Fruit fly (Drosophila melanogaster) S2 (cell line): ENCODE results near the gene app.

Experiments
- CG8478 ChIP-seq: fragments of >200 bp; optimal IDR thresholded peaks from 2 replicates; lab custom pipeline; 2018
- CTCF ChIP-seq, 2 experiments: fragments of >200 bp; optimal IDR thresholded peaks; 2 replicates each; lab custom pipeline; 2018

Gene app

DNA sequence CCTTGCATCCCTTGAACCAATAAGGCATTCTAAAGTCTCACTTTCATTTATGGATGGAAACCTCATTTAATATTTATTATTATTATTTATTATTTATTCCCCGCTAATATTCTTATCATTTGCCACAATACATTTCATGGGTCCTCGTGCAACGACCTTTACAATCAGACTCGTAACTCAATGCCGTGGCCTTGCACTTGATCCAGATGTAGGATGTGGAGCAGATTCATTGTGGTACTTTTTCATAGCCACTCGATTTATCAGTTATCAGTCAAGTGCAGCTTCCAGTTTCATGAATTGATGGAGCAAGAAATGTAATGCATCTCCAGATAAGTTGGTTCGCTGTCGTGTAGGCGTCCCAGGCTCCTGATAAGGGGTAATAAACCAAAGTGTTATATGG, 81.3 kb downstream of the app start:
- TF ChIP-seq CG8478 (no peak), CTCF (optimal IDR thresholded peaks at IDR 0.05; lab: Kevin White, UChicago) (no peak)

DNA sequence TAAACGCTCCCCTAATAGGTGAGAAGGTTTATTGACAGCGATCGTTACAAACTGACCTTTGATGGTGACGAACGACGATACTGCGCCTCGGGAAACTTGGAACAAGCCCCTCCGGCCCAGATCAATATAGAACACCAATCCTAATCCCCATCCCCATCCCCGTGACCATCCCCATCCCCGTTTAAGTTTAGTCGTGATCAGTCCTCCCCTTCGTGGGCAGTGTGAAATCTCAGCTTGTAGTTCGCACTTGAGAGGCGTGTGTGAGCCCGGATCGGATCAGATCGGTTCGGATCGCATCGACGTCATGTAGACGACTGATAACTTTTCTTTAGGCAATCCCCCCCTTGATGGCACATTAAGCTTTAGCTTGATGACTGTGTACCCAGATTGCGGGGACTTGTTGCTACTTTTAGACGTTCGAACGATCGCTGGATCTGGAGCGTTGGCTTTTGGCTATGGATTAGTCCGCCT, 82.0 kb downstream of the app start, which contains the start of gene Miox:
Gene Miox, plus strand, starts transcription at position 421 of the 471 bp plus-strand sequence.
- no peak for TF ChIP-seq CTCF (optimal IDR thresholded peaks at IDR 0.05; lab: Kevin White, UChicago)
- no peak for TF ChIP-seq CG8478

DNA sequence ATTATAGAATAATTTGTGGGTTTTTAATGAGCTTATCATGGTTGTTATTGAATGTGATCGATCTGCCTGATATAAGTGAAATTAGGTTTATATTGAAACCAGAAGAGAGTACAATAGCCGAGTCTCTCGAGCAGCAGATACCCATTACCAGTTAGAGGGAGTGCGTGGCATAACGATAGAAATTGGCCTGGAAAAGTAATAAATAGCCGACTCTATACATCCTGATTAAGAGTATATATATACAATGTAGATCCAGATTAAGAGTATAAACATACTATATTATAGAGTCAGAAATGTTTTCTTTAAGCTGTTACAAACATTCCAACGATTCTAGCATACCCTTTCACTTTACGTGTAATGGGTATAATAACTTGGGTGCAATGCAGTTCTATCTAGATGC, 82.7 kb downstream of the app start:
- TF ChIP-seq CTCF (optimal IDR thresholded peaks at IDR 0.05; lab: Kevin White, UChicago) (no peak), CG8478 (no peak)

DNA sequence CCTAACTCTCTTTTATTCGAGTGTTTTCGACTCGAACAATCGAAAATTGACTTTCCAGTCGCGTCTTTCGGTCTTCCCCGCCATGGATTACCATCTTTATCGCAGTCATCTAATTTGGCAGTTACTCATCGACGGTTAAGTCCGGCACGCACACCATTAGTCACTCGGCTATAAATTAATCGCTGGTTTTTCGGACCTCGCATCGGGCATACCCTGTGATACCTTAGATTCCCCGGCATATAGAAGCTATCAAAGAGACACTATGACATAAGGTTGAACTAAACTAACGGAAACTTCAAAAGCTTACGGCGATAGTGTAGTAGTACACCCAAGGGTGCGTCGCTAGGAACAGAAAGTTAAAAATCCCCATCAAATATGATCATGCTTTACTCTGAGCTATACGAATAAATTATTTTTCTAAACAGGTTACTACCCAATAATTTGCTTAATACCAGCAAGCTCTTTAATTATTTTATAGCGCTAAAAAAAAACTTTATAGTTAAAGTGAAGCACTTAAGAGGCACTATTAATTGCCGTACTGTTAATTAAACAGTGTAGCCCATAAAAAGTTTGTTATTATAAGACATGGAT, 87.7 kb downstream of the app start:
- no peak for TF ChIP-seq CTCF (optimal IDR thresholded peaks at IDR 0.05; lab: Kevin White, UChicago)
- TF ChIP-seq CG8478 = no peak

dm6 chr3L:12177301-12177700, 89.3 kb downstream of the app start, which contains the start of gene CAH2:
CAH2 (plus strand) TSS chr3L:12177601.
- TF ChIP-seq CTCF (optimal IDR thresholded peaks at IDR 0.05; lab: Kevin White, UChicago) = no peak
- no peak for TF ChIP-seq CG8478

DNA sequence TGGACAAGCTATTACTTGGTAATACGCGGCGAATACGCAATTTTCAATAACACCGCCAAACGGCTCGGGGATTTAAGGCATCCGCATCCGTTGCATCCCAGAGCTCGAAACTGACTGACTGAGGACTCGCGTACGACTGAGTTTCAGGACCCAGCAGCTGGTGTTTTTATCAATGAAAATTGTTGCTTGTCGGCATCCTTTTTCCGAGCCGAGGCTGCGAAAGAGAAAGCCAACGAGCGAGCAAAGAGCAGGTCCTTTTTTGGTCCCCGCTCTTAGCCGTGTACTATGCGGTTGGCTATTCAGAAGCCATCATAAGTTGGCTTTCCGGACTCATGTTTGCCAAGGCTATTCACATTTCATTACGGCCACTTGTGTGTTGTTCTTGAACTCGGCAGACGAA, 91.3 kb downstream of the app start, which contains the start of gene Rh7:
Gene Rh7, minus strand, starts transcription at position 101 of the 400 bp plus-strand sequence.
- TF ChIP-seq CG8478 (no peak), CTCF (optimal IDR thresholded peaks at IDR 0.05; lab: Kevin White, UChicago) (no peak)

- no peak for TF ChIP-seq CTCF (optimal IDR thresholded peaks at IDR 0.05; lab: Kevin White, UChicago)
- no peak for TF ChIP-seq CG8478
These were observed 102.9 kb downstream of the app start, which contains the start of gene CG9760 for dm6 chr3L:12163693-12164092. CG9760 (minus strand) TSS chr3L:12163735.

- no peak for TF ChIP-seq CTCF (optimal IDR thresholded peaks at IDR 0.05; lab: Kevin White, UChicago)
- TF ChIP-seq CG8478 = no peak
These were observed 103.6 kb downstream of the app start for dm6 chr3L:12163082-12163481.

- TF ChIP-seq CTCF (optimal IDR thresholded peaks at IDR 0.05; lab: Kevin White, UChicago) (no peak), CG8478 (no peak)
These were observed 104.4 kb downstream of the app start for dm6 chr3L:12162156-12162682.
